Fruit fly (Drosophila melanogaster): ENCODE measurements around the gene vri.

The vri gene

DNA sequence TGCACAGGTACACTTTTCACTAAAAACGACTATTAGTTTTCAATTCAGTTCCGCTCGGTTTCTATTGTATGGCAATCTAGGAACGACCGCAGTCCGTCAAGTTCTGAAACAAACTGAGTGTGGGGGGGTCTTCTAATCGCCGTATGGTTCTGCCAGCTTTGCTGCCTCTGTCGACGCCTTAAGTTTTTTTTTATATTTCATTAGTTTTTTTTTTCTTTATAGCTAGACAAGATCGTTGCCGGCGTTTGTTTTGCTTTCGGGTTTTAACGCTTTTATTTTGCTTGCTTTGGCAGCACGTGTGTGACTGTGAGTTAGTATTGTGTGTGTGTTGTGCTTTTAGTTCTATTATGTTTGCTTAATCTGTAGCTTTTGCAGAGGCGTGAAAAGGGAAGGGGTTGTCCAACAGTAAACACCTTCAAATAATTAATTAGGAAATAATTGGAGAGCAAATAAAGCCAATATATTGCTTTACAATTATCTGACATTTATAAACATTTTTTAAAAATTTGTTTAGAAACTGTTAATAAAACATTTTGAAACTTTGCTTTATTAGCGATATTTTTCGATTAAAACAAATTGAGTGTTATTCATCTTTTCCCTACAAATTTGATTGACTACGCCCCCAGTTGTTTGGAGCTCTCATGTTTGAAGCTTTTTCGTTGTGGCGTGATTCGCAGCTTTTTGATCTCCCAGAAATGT is 53.5 kb downstream of the vri start, which contains the start of gene Acsf2 (continued):
- peak; percentile 83 for TF ChIP-seq CG8281 (tag; optimal IDR thresholded peaks at IDR 0.05)
- TF ChIP-seq CG6813 (GFP tag; optimal IDR thresholded peaks at IDR 0.05), result peak; percentile 92
- peak; percentile 91 for TF ChIP-seq Mrtf (GFP tag; IDR thresholded peaks at IDR 0.05)
- peak; percentile 96 for TF ChIP-seq CG10209 (GFP tag; optimal IDR thresholded peaks at IDR 0.05)
- peak; percentile 95 for TF ChIP-seq mirr (GFP tag; optimal IDR thresholded peaks at IDR 0.05)
- TF ChIP-seq Xbp1 (GFP tag; optimal IDR thresholded peaks at IDR 0.05), result peak; percentile 92
- peak; percentile 88 for TF ChIP-seq NK7.1 (GFP tag; optimal IDR thresholded peaks at IDR 0.05)
- peak; percentile 100 for TF ChIP-seq CG2120 (GFP tag; optimal IDR thresholded peaks at IDR 0.05)
- TF ChIP-seq CG8290 (GFP tag; optimal IDR thresholded peaks at IDR 0.05), result no peak
- TF ChIP-seq CG8290 (tag; optimal IDR thresholded peaks at IDR 0.05), result peak in 1 of 2 experiments; percentile 87
- TF ChIP-seq CG11247 (GFP tag; IDR thresholded peaks at IDR 0.05), result peak; percentile 96
- TF ChIP-seq ranshi (GFP tag; IDR thresholded peaks at IDR 0.05), result peak; percentile 97
- TF ChIP-seq so (GFP tag; IDR thresholded peaks at IDR 0.05), result peak; percentile 95
- no peak for TF ChIP-seq CG42726 (GFP tag; IDR thresholded peaks at IDR 0.05; ENCODE audit: partially characterized antibody)
- peak; percentile 85 for TF ChIP-seq ttk (GFP tag; IDR thresholded peaks at IDR 0.05)
- TF ChIP-seq ind (GFP tag; optimal IDR thresholded peaks at IDR 0.05), result peak; percentile 98
- peak; percentile 99 for TF ChIP-seq Dip3 (GFP tag; optimal IDR thresholded peaks at IDR 0.05)
- TF ChIP-seq tup (GFP tag; optimal IDR thresholded peaks at IDR 0.05), result peak; percentile 70
- no peak for TF ChIP-seq pita (GFP tag; optimal IDR thresholded peaks at IDR 0.05)
- TF ChIP-seq fd3F (GFP tag; optimal IDR thresholded peaks at IDR 0.05), result peak; percentile 99
- TF ChIP-seq repo (GFP tag; optimal IDR thresholded peaks at IDR 0.05), result peak; percentile 79
- no peak for TF ChIP-seq Bgb (GFP tag; IDR thresholded peaks at IDR 0.05; ENCODE audit: partially characterized antibody)
- peak; percentile 98 for TF ChIP-seq NFAT (GFP tag; IDR thresholded peaks at IDR 0.05)
- TF ChIP-seq unc-4 (GFP tag; IDR thresholded peaks at IDR 0.05; ENCODE audit: partially characterized antibody), result no peak
- TF ChIP-seq Atf3 (GFP tag; optimal IDR thresholded peaks at IDR 0.05), result peak; percentile 77
- TF ChIP-seq nerfin-2 (GFP tag; IDR thresholded peaks at IDR 0.05; ENCODE audit: partially characterized antibody), result no peak
- peak; percentile 50; the same call in 1 of the 3 replicates for TF ChIP-seq gce (GFP tag; IDR thresholded peaks at IDR 0.05)
- TF ChIP-seq ewg (GFP tag; optimal IDR thresholded peaks at IDR 0.05), result peak; percentile 59
- TF ChIP-seq sna (GFP tag; IDR thresholded peaks at IDR 0.05; ENCODE audit: partially characterized antibody), result no peak
- TF ChIP-seq CG18262 (tag; optimal IDR thresholded peaks at IDR 0.05), result peak; percentile 85
- TF ChIP-seq CG31224 (GFP tag; IDR thresholded peaks at IDR 0.05), result peak; percentile 96
- TF ChIP-seq fd64A (GFP tag; optimal IDR thresholded peaks at IDR 0.05), result no peak
- TF ChIP-seq CG5245 (GFP tag; optimal IDR thresholded peaks at IDR 0.05), result peak; percentile 73
- no peak for TF ChIP-seq Sin3A (optimal IDR thresholded peaks at IDR 0.05)
- no peak for TF ChIP-seq CG2129 (GFP tag; IDR thresholded peaks at IDR 0.05; ENCODE audit: partially characterized antibody)
- peak; percentile 92 for TF ChIP-seq ems (GFP tag; optimal IDR thresholded peaks at IDR 0.05)
- no peak for TF ChIP-seq vnd (GFP tag; IDR thresholded peaks at IDR 0.05; ENCODE audit: partially characterized antibody)
- TF ChIP-seq crc (GFP tag; optimal IDR thresholded peaks at IDR 0.05), result peak; percentile 89
- no peak for TF ChIP-seq CG7963 (GFP tag; IDR thresholded peaks at IDR 0.05; ENCODE audit: partially characterized antibody)
- no peak for TF ChIP-seq CG9797 (GFP tag; optimal IDR thresholded peaks at IDR 0.05)
- peak; percentile 95 to 96 for TF ChIP-seq dpn (GFP tag; optimal IDR thresholded peaks at IDR 0.05)
- TF ChIP-seq Tbp (GFP tag; optimal IDR thresholded peaks at IDR 0.05), result no peak
- peak; percentile 80 for TF ChIP-seq zen (tag; optimal IDR thresholded peaks at IDR 0.05)
- TF ChIP-seq danr (GFP tag; IDR thresholded peaks at IDR 0.05), result peak; percentile 92
- 0 out of 2 replicates have a peak, but pooled peaks have one; percentile 12 for TF ChIP-seq dan (GFP tag; IDR thresholded peaks at IDR 0.05)

Data from whole organism, embryonic.